Worm (Caenorhabditis elegans) whole organism, young adult: ENCODE data around the gene F47B7.4.

Source experiments
- B0019.2 ChIP-seq: fragments of 200-800 bp; sonication (Bioruptor generic); conservative IDR thresholded peaks from 2 replicates; pipeline ENCODE4 v1.3.6; 2022; ENCODE audit warnings: missing genetic modification reagents, missing genetic modification characterization, missing compliant biosample characterization
- F33H1.4 ChIP-seq: fragments of 200-800 bp; sonication (Bioruptor generic); IDR thresholded peaks from 2 replicates; pipeline ENCODE4 v1.3.6; 2022; ENCODE audit warnings: missing genetic modification reagents, missing genetic modification characterization, missing compliant biosample characterization
- F57A8.1 ChIP-seq: fragments of 200-800 bp; sonication (Bioruptor generic); optimal IDR thresholded peaks from 2 replicates; lab custom pipeline; 2018; ENCODE audit warnings: mild to moderate bottlenecking, missing genetic modification characterization, moderate library complexity, missing compliant biosample characterization
- T26A5.8 ChIP-seq: sonication (generic microtip); optimal IDR thresholded peaks from 2 replicates; lab custom pipeline; 2016; ENCODE audit warnings: missing genetic modification characterization, missing compliant biosample characterization
- Y79H2A.3 ChIP-seq: fragments of 200-800 bp; sonication (Bioruptor generic); conservative IDR thresholded peaks from 2 replicates; pipeline ENCODE4 v1.3.6; 2022; ENCODE audit warnings: missing genetic modification reagents, missing genetic modification characterization, missing compliant biosample characterization
- Y95B8A.8 ChIP-seq: fragments of 200-800 bp; sonication (Bioruptor generic); IDR thresholded peaks from 2 replicates; pipeline ENCODE4 v1.3.6; 2022; ENCODE audit warnings: missing genetic modification reagents, missing genetic modification characterization, missing compliant biosample characterization
- ama-1 ChIP-seq, 3 experiments: fragments of 150-350 bp in 1 of 3; sonication (generic microtip) in 2 of 3; optimal IDR thresholded peaks; 2 replicates each; lab custom pipeline; 2014 to 2018; ENCODE audit warnings: missing biosample characterization in 2 of 3, missing genetic modification characterization in 2 of 3, missing genetic modification reagents in 2 of 3
- aptf-2 ChIP-seq: fragments of 200-800 bp; sonication (Bioruptor generic); conservative IDR thresholded peaks from 2 replicates; pipeline ENCODE4 v1.3.6; 2022; ENCODE audit warnings: missing genetic modification reagents, missing genetic modification characterization, missing compliant biosample characterization
- atf-7 ChIP-seq: sonication (generic microtip); optimal IDR thresholded peaks from 2 replicates; lab custom pipeline; 2017; ENCODE audit warnings: mild to moderate bottlenecking, missing genetic modification characterization, missing compliant biosample characterization
- athp-1 ChIP-seq: sonication (generic microtip); optimal IDR thresholded peaks from 2 replicates; lab custom pipeline; 2017; ENCODE audit warnings: mild to moderate bottlenecking, missing genetic modification characterization, missing compliant biosample characterization
- attf-3 ChIP-seq: fragments of 200-800 bp; sonication (Bioruptor generic); conservative IDR thresholded peaks from 2 replicates; pipeline ENCODE4 v1.3.6; 2022; ENCODE audit warnings: missing genetic modification reagents, missing genetic modification characterization, missing compliant biosample characterization
- attf-5 ChIP-seq: fragments of 200-800 bp; sonication (Bioruptor generic); optimal IDR thresholded peaks from 2 replicates; lab custom pipeline; 2018; ENCODE audit warnings: mild to moderate bottlenecking, missing genetic modification characterization, missing compliant biosample characterization
- cebp-2 ChIP-seq: fragments of 200-800 bp; sonication (Bioruptor generic); IDR thresholded peaks from 2 replicates; pipeline ENCODE4 v1.3.6; 2022; ENCODE audit warnings: missing genetic modification characterization, missing compliant biosample characterization
- dox-1 ChIP-seq: fragments of 200-800 bp; sonication (Bioruptor generic); IDR thresholded peaks from 2 replicates; pipeline ENCODE4 v1.3.6; 2022; ENCODE audit warnings: missing genetic modification reagents, missing genetic modification characterization, missing compliant biosample characterization
- egl-44 ChIP-seq: fragments of 200-800 bp; sonication (Bioruptor generic); IDR thresholded peaks from 2 replicates; pipeline ENCODE4 v1.3.6; 2022; ENCODE audit warnings: missing genetic modification reagents, missing genetic modification characterization, missing compliant biosample characterization
- gei-17 ChIP-seq: fragments of 200-800 bp; sonication (Bioruptor generic); optimal IDR thresholded peaks from 2 replicates; lab custom pipeline; 2018; ENCODE audit warnings: mild to moderate bottlenecking, missing genetic modification characterization, missing compliant biosample characterization
- him-1 ChIP-seq: sonication (generic microtip); optimal IDR thresholded peaks from 2 replicates; lab custom pipeline; 2016; ENCODE audit warnings: missing genotype, missing genetic modification reagents, missing genetic modification characterization, missing compliant biosample characterization
- hmg-20 ChIP-seq: fragments of 200-800 bp; sonication (Bioruptor generic); IDR thresholded peaks from 2 replicates; pipeline ENCODE4 v1.3.6; 2022; ENCODE audit warnings: missing genetic modification reagents, missing genetic modification characterization, missing compliant biosample characterization
- hrde-1 ChIP-seq: sonication (generic microtip); optimal IDR thresholded peaks from 2 replicates; lab custom pipeline; 2016; ENCODE audit warnings: missing genetic modification characterization, mild to moderate bottlenecking, missing compliant biosample characterization, moderate library complexity, missing genotype, missing genetic modification reagents, borderline replicate concordance
- lag-1 ChIP-seq: fragments of 200-800 bp; sonication (Bioruptor generic); IDR thresholded peaks from 2 replicates; pipeline ENCODE4 v1.3.6; 2022; ENCODE audit warnings: missing genetic modification reagents, missing genetic modification characterization, missing compliant biosample characterization
- let-607 ChIP-seq, 2 experiments: fragments of 200-800 bp in 1 of 2; sonication (Bioruptor generic) in 1 of 2; sonication (generic microtip) in 1 of 2; optimal IDR thresholded peaks; 2 replicates each; lab custom pipeline; 2016 to 2018; ENCODE audit warnings: mild to moderate bottlenecking in 2 of 2, missing compliant biosample characterization in 2 of 2, missing genetic modification characterization in 2 of 2, moderate library complexity in 2 of 2, missing genotype in 1 of 2
- lin-54 ChIP-seq: fragments of 200-800 bp; sonication (Bioruptor generic); optimal IDR thresholded peaks from 2 replicates; lab custom pipeline; 2018; ENCODE audit warnings: mild to moderate bottlenecking, missing genetic modification characterization, missing compliant biosample characterization
- lsy-27 ChIP-seq: sonication (generic microtip); optimal IDR thresholded peaks from 2 replicates; lab custom pipeline; 2017; ENCODE audit warnings: missing genetic modification characterization, mild to moderate bottlenecking, missing compliant biosample characterization, antibody characterized with exemption, missing genotype, borderline replicate concordance; ENCODE audit not compliant: insufficient read depth
- madf-3 ChIP-seq: fragments of 200-800 bp; sonication (Bioruptor generic); IDR thresholded peaks from 2 replicates; pipeline ENCODE4 v1.3.6; 2022; ENCODE audit warnings: missing genetic modification reagents, missing genetic modification characterization, missing compliant biosample characterization
- mcd-1 ChIP-seq: fragments of 200-800 bp; sonication (Bioruptor generic); IDR thresholded peaks from 2 replicates; pipeline ENCODE4 v1.3.6; 2022; ENCODE audit warnings: missing genetic modification reagents, missing genetic modification characterization, missing compliant biosample characterization
- mel-28 ChIP-seq: sonication (generic microtip); optimal IDR thresholded peaks from 2 replicates; lab custom pipeline; 2016; ENCODE audit warnings: borderline replicate concordance, mild to moderate bottlenecking, missing genetic modification characterization, missing compliant biosample characterization
- mxl-1 ChIP-seq: sonication (generic microtip); optimal IDR thresholded peaks from 2 replicates; lab custom pipeline; 2016; ENCODE audit warnings: missing genetic modification characterization, missing compliant biosample characterization
- nfya-2 ChIP-seq: fragments of 200-800 bp; sonication (Bioruptor generic); IDR thresholded peaks from 2 replicates; pipeline ENCODE4 v1.3.6; 2022; ENCODE audit warnings: missing genetic modification reagents, missing genetic modification characterization, missing compliant biosample characterization
- nhr-27 ChIP-seq: fragments of 200-800 bp; sonication (Bioruptor generic); optimal IDR thresholded peaks from 2 replicates; lab custom pipeline; 2018; ENCODE audit warnings: mild to moderate bottlenecking, missing genetic modification characterization, moderate library complexity, missing compliant biosample characterization
- nhr-90 ChIP-seq: sonication (generic microtip); optimal IDR thresholded peaks from 2 replicates; lab custom pipeline; 2016; ENCODE audit warnings: missing genotype, mild to moderate bottlenecking, missing genetic modification characterization, missing compliant biosample characterization
- rpc-1 ChIP-seq, 2 experiments: fragments of 150-350 bp in 1 of 2; sonication (generic microtip) in 1 of 2; optimal IDR thresholded peaks; 2 replicates each; lab custom pipeline; 2014 to 2018; ENCODE audit warnings: missing biosample characterization in 1 of 2, missing genetic modification characterization in 1 of 2, missing genetic modification reagents in 1 of 2, missing genotype in 1 of 2
- snpc-1.3 ChIP-seq: sonication (generic microtip); optimal IDR thresholded peaks from 2 replicates; lab custom pipeline; 2017; ENCODE audit warnings: missing genetic modification characterization, mild to moderate bottlenecking, missing compliant biosample characterization, antibody characterized with exemption, moderate library complexity, missing genotype, missing genetic modification reagents; ENCODE audit not compliant: insufficient read depth
- snpc-3.4 ChIP-seq: sonication (generic microtip); optimal IDR thresholded peaks from 2 replicates; lab custom pipeline; 2017; ENCODE audit warnings: missing genetic modification characterization, mild to moderate bottlenecking, missing compliant biosample characterization, antibody characterized with exemption, moderate library complexity, missing genotype, missing genetic modification reagents
- unc-62 ChIP-seq: fragments of 150-350 bp; optimal IDR thresholded peaks from 2 replicates; lab custom pipeline; 2014; ENCODE audit warnings: missing biosample characterization, missing genetic modification reagents, missing genetic modification characterization
- xnd-1 ChIP-seq: sonication (generic microtip); optimal IDR thresholded peaks from 2 replicates; lab custom pipeline; 2016; ENCODE audit warnings: missing genotype, missing genetic modification reagents, missing genetic modification characterization, missing compliant biosample characterization
- ztf-22 ChIP-seq: fragments of 200-800 bp; sonication (Bioruptor generic); optimal IDR thresholded peaks from 2 replicates; lab custom pipeline; 2018; ENCODE audit warnings: mild to moderate bottlenecking, missing genetic modification characterization, moderate library complexity, missing compliant biosample characterization
- ztf-25 ChIP-seq: fragments of 200-800 bp; sonication (Bioruptor generic); IDR thresholded peaks from 2 replicates; pipeline ENCODE4 v1.3.6; 2022; ENCODE audit warnings: missing genetic modification reagents, missing genetic modification characterization, missing compliant biosample characterization
- ztf-26 ChIP-seq: sonication (generic microtip); optimal IDR thresholded peaks from 2 replicates; lab custom pipeline; 2017; ENCODE audit warnings: missing genetic modification characterization, missing compliant biosample characterization
- ztf-28 ChIP-seq: fragments of 200-800 bp; sonication (Bioruptor generic); IDR thresholded peaks from 2 replicates; pipeline ENCODE4 v1.3.6; 2022; ENCODE audit warnings: missing genetic modification reagents, missing genetic modification characterization, missing compliant biosample characterization

The F47B7.4 gene

DNA sequence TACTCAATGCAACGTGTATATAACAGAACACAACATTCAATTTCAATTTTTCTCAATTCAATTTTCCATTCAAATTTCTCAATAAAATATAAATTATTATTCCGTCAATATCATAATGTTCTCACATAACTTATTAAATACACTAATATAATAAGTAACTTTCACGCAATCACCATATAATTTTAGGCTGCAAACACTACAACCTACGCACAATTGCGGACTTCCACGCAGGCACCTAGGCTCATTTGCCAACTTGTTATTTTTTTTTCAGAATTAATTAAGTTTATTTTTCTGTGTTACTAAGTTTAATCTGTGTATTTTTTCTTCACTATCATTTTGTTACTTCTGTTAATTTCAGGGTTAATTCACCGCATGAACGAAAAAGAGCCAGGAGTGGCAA lies 6.0 kb upstream of the F47B7.4 start, which contains the start of gene F47B7.2:
F47B7.2 (plus strand) TSS at position 358 of the 400 bp plus-strand sequence.
- peak; percentile 85 to 91 for TF ChIP-seq let-607 (tag; optimal IDR thresholded peaks at IDR 0.05; lab: Kevin White, UChicago)
- no peak for TF ChIP-seq dox-1 (GFP tag; lab: Robert Waterston, UW)
- TF ChIP-seq attf-3 (GFP tag; lab: Robert Waterston, UW): no peak
- TF ChIP-seq nhr-27 (tag; lab: Kevin White, UChicago): no peak
- no peak for TF ChIP-seq snpc-3.4 (tag; lab: Kevin White, UChicago)

DNA sequence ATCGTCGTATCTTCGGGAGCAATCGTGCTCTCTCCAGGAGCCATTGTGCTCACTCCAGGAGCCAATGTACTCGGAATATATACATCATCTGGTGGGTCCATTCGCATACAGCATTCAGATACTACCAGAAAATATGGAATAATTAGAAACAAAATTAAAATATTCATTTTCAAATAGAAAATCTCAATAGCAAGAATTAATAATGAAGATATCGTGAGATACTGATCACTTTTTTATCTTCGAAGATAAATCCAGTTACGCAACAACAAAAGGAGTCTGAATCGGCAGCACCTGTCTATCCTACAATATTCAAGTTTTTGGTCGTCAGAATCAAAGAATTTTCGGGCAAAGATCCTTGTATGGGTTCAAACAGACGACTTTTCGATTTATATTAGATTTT lies 2.3 kb upstream of the F47B7.4 start, which contains the start of gene F47B7.5:
F47B7.5 (minus strand) TSS at position 101 of the 400 bp plus-strand sequence.
- TF ChIP-seq Y95B8A.8 (GFP tag; lab: Robert Waterston, UW) (no peak), Y79H2A.3 (GFP tag; lab: Robert Waterston, UW) (no peak), attf-3 (GFP tag; lab: Robert Waterston, UW) (no peak), hmg-20 (GFP tag; lab: Robert Waterston, UW) (no peak), nhr-90 (no peak), him-1 (tag; lab: Kevin White, UChicago) (no peak), ztf-28 (GFP tag; lab: Robert Waterston, UW) (no peak), egl-44 (no peak), hrde-1 (tag; lab: Kevin White, UChicago) (no peak), B0019.2 (GFP tag; lab: Robert Waterston, UW) (no peak), gei-17 (no peak), ztf-26 (tag; lab: Kevin White, UChicago) (no peak), nfya-2 (GFP tag; lab: Robert Waterston, UW) (no peak), snpc-1.3 (tag; lab: Kevin White, UChicago) (no peak), madf-3 (GFP tag; lab: Robert Waterston, UW) (no peak), aptf-2 (GFP tag; lab: Robert Waterston, UW) (no peak), ztf-25 (no peak), xnd-1 (tag; lab: Kevin White, UChicago) (no peak)

DNA sequence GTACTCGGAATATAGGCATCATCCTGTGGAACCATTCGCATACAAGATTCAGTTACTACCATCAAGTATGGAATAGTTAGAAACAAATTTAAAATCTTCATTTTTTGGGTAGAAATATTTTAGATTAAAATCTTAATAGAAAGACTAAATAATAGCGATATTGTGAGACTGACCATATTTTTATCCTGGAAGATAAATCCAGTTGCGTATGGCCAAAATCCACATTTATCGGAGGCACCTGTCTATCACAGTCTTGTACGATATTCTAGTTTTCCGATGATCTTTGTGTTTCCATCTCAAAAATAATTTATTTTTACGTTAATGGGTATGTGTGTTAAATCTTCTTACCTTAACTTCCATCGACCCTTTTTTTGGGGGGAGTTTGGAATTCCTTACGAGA lies 2.2 kb downstream of the F47B7.4 start, which contains the start of gene F47B7.3:
F47B7.3 (minus strand) TSS at position 101 of the 400 bp plus-strand sequence.
- no peak for TF ChIP-seq lsy-27 (tag; lab: Kevin White, UChicago)
- TF ChIP-seq lag-1 (GFP tag; lab: Robert Waterston, UW): no peak
- no peak for TF ChIP-seq lin-54 (GFP tag; lab: Kevin White, UChicago)
- no peak for TF ChIP-seq mcd-1 (GFP tag; lab: Robert Waterston, UW)
- TF ChIP-seq ztf-22 (GFP tag; lab: Kevin White, UChicago): no peak
- no peak for TF ChIP-seq rpc-1 (optimal IDR thresholded peaks at IDR 0.05; lab: Kevin White, UChicago)
- TF ChIP-seq rpc-1 (tag; optimal IDR thresholded peaks at IDR 0.05; lab: Kevin White, UChicago): no peak
- no peak for TF ChIP-seq F33H1.4
- TF ChIP-seq F57A8.1 (GFP tag; lab: Kevin White, UChicago): no peak
- TF ChIP-seq athp-1: no peak
- no peak for TF ChIP-seq snpc-1.3 (tag; lab: Kevin White, UChicago)
- TF ChIP-seq cebp-2 (GFP tag; lab: Robert Waterston, UW): no peak
- no peak for TF ChIP-seq mxl-1 (tag; lab: Kevin White, UChicago)
- no peak for TF ChIP-seq atf-7 (tag; lab: Kevin White, UChicago)
- no peak for TF ChIP-seq T26A5.8 (tag; lab: Kevin White, UChicago)
- TF ChIP-seq Y79H2A.3 (GFP tag; lab: Robert Waterston, UW): no peak
- TF ChIP-seq ama-1 (optimal IDR thresholded peaks at IDR 0.05; lab: Kevin White, UChicago): no peak
- TF ChIP-seq ama-1 (GFP tag; optimal IDR thresholded peaks at IDR 0.05; lab: Kevin White, UChicago): no peak
- no peak for TF ChIP-seq attf-5 (GFP tag; lab: Kevin White, UChicago)
- no peak for TF ChIP-seq mel-28 (tag; lab: Kevin White, UChicago)
- TF ChIP-seq unc-62 (GFP tag; lab: Kevin White, UChicago): no peak
